Worm (Caenorhabditis elegans): ENCODE measurements around the gene ZK355.3.

DNA sequence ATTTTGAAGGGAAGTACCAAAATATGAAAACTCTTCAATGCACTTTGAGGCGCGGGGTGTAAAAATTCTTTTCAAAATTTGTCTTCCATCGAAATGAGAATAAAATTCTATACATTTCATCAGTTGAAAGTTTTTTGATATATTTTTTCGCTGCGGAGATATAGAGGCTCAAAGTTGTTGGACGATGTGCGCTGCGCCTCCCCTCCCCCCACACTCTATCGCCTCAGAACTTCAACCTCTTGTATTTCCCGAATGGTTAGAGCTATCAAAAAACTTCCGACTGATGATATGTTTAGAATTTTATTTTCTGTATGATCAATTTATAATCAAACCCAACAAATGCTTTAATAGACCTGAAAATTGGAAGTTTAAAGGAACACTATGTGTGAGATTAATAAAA lies 21.2 kb upstream of the ZK355.3 start:
- TF ChIP-seq ceh-36 (tag; optimal IDR thresholded peaks at IDR 0.05) (no peak), ama-1 (optimal IDR thresholded peaks at IDR 0.05) (no peak), flt-1 (GFP tag; IDR thresholded peaks at IDR 0.05) (no peak)

Data from whole organism, early embryonic.